Worm (Caenorhabditis elegans) whole organism, young adult: Measurements from ENCODE around the gene klp-17.

Source experiments
- B0261.1 ChIP-seq: sonication (generic microtip); optimal IDR thresholded peaks from 2 replicates; lab custom pipeline; 2016; ENCODE audit warnings: mild to moderate bottlenecking, missing genetic modification characterization, moderate library complexity, missing compliant biosample characterization
- B0336.3 ChIP-seq: fragments of 200-800 bp; sonication (Bioruptor generic); IDR thresholded peaks from 2 replicates; pipeline ENCODE4 v1.3.6; 2022; ENCODE audit warnings: missing genetic modification characterization, missing compliant biosample characterization
- D2030.7 ChIP-seq: fragments of 200-800 bp; sonication (Bioruptor generic); IDR thresholded peaks from 2 replicates; pipeline ENCODE4 v1.3.6; 2022; ENCODE audit warnings: missing genetic modification reagents, missing genetic modification characterization, missing compliant biosample characterization
- F10E7.11 ChIP-seq: sonication (generic microtip); optimal IDR thresholded peaks from 2 replicates; lab custom pipeline; 2017; ENCODE audit warnings: mild to moderate bottlenecking, missing genetic modification characterization, moderate library complexity, missing compliant biosample characterization
- F22D6.2 ChIP-seq: sonication (generic microtip); optimal IDR thresholded peaks from 2 replicates; lab custom pipeline; 2016; ENCODE audit warnings: mild to moderate bottlenecking, missing genetic modification characterization, missing compliant biosample characterization
- F55B11.4 ChIP-seq: sonication (generic microtip); optimal IDR thresholded peaks from 2 replicates; lab custom pipeline; 2016; ENCODE audit warnings: missing compliant biosample characterization, missing genetic modification characterization, borderline replicate concordance; ENCODE audit not compliant: insufficient read depth
- K12H6.12 ChIP-seq: fragments of 200-800 bp; sonication (Bioruptor generic); optimal IDR thresholded peaks from 2 replicates; lab custom pipeline; 2018; ENCODE audit warnings: mild to moderate bottlenecking, missing genetic modification characterization, missing compliant biosample characterization
- T07F8.4 ChIP-seq: sonication (generic microtip); optimal IDR thresholded peaks from 2 replicates; lab custom pipeline; 2016; ENCODE audit warnings: mild to moderate bottlenecking, missing genetic modification characterization, moderate library complexity, missing compliant biosample characterization
- Y56A3A.18 ChIP-seq: fragments of 200-800 bp; sonication (Bioruptor generic); IDR thresholded peaks from 2 replicates; pipeline ENCODE4 v1.3.6; 2022; ENCODE audit warnings: missing genetic modification reagents, missing genetic modification characterization, missing compliant biosample characterization
- Y67H2A.10 ChIP-seq: fragments of 200-800 bp; sonication (Bioruptor generic); conservative IDR thresholded peaks from 2 replicates; pipeline ENCODE4 v1.3.6; 2022; ENCODE audit warnings: missing genetic modification reagents, missing genetic modification characterization, missing compliant biosample characterization
- Y79H2A.3 ChIP-seq: fragments of 200-800 bp; sonication (Bioruptor generic); conservative IDR thresholded peaks from 2 replicates; pipeline ENCODE4 v1.3.6; 2022; ENCODE audit warnings: missing genetic modification reagents, missing genetic modification characterization, missing compliant biosample characterization
- aptf-3 ChIP-seq: fragments of 200-800 bp; sonication (Bioruptor generic); IDR thresholded peaks from 2 replicates; pipeline ENCODE4 v1.3.6; 2022; ENCODE audit warnings: missing genetic modification characterization, missing compliant biosample characterization
- attf-6 ChIP-seq: fragments of 200-800 bp; sonication (Bioruptor generic); IDR thresholded peaks from 2 replicates; pipeline ENCODE4 v1.3.6; 2022; ENCODE audit warnings: missing genetic modification reagents, missing genetic modification characterization, missing compliant biosample characterization
- bed-1 ChIP-seq: fragments of 200-800 bp; sonication (Bioruptor generic); IDR thresholded peaks from 2 replicates; pipeline ENCODE4 v1.3.6; 2022; ENCODE audit warnings: missing genetic modification reagents, missing genetic modification characterization, missing compliant biosample characterization
- cebp-1 ChIP-seq, 2 experiments: fragments of 200-800 bp in 1 of 2; sonication (Bioruptor generic) in 1 of 2; sonication (generic microtip) in 1 of 2; IDR thresholded peaks in 1 of 2; optimal IDR thresholded peaks in 1 of 2; 2 replicates each; pipeline versions ENCODE4 v1.3.6 to Lab custom; 2017 to 2022; ENCODE audit warnings: missing compliant biosample characterization in 2 of 2, missing genetic modification characterization in 2 of 2, mild to moderate bottlenecking in 1 of 2, missing genetic modification reagents in 1 of 2, moderate library complexity in 1 of 2
- ceh-58 ChIP-seq: fragments of 200-800 bp; sonication (Bioruptor generic); IDR thresholded peaks from 2 replicates; pipeline ENCODE4 v1.3.6; 2022; ENCODE audit warnings: missing genetic modification characterization, missing compliant biosample characterization
- dox-1 ChIP-seq: fragments of 200-800 bp; sonication (Bioruptor generic); IDR thresholded peaks from 2 replicates; pipeline ENCODE4 v1.3.6; 2022; ENCODE audit warnings: missing genetic modification reagents, missing genetic modification characterization, missing compliant biosample characterization
- egl-44 ChIP-seq: fragments of 200-800 bp; sonication (Bioruptor generic); IDR thresholded peaks from 2 replicates; pipeline ENCODE4 v1.3.6; 2022; ENCODE audit warnings: missing genetic modification reagents, missing genetic modification characterization, missing compliant biosample characterization
- gei-17 ChIP-seq: fragments of 200-800 bp; sonication (Bioruptor generic); optimal IDR thresholded peaks from 2 replicates; lab custom pipeline; 2018; ENCODE audit warnings: mild to moderate bottlenecking, missing genetic modification characterization, missing compliant biosample characterization
- hmg-1.2 ChIP-seq: fragments of 200-800 bp; sonication (Bioruptor generic); IDR thresholded peaks from 2 replicates; pipeline ENCODE4 v1.3.6; 2022; ENCODE audit warnings: missing genetic modification reagents, missing genetic modification characterization, missing compliant biosample characterization
- hsf-1 ChIP-seq: fragments of 200-800 bp; sonication (Bioruptor generic); IDR thresholded peaks from 2 replicates; pipeline ENCODE4 v1.3.6; 2022; ENCODE audit warnings: missing genetic modification reagents, missing genetic modification characterization, missing compliant biosample characterization
- lin-40 ChIP-seq: sonication (generic microtip); optimal IDR thresholded peaks from 2 replicates; lab custom pipeline; 2016; ENCODE audit warnings: missing genetic modification characterization, mild to moderate bottlenecking, missing compliant biosample characterization, missing genotype, missing genetic modification reagents
- lir-1 ChIP-seq: fragments of 200-800 bp; sonication (Bioruptor generic); conservative IDR thresholded peaks from 2 replicates; pipeline ENCODE4 v1.3.6; 2022; ENCODE audit warnings: missing genetic modification reagents, missing genetic modification characterization, missing compliant biosample characterization
- madf-3 ChIP-seq: fragments of 200-800 bp; sonication (Bioruptor generic); IDR thresholded peaks from 2 replicates; pipeline ENCODE4 v1.3.6; 2022; ENCODE audit warnings: missing genetic modification reagents, missing genetic modification characterization, missing compliant biosample characterization
- mcd-1 ChIP-seq: fragments of 200-800 bp; sonication (Bioruptor generic); IDR thresholded peaks from 2 replicates; pipeline ENCODE4 v1.3.6; 2022; ENCODE audit warnings: missing genetic modification reagents, missing genetic modification characterization, missing compliant biosample characterization
- mel-28 ChIP-seq: sonication (generic microtip); optimal IDR thresholded peaks from 2 replicates; lab custom pipeline; 2016; ENCODE audit warnings: borderline replicate concordance, mild to moderate bottlenecking, missing genetic modification characterization, missing compliant biosample characterization
- mes-4 ChIP-seq: sonication (generic microtip); optimal IDR thresholded peaks from 2 replicates; lab custom pipeline; 2016; ENCODE audit warnings: missing genotype, missing genetic modification characterization, missing compliant biosample characterization
- nhr-120 ChIP-seq: fragments of 200-800 bp; sonication (Bioruptor generic); IDR thresholded peaks from 2 replicates; pipeline ENCODE4 v1.3.6; 2022; ENCODE audit warnings: missing genetic modification characterization, missing compliant biosample characterization
- nhr-179 ChIP-seq: sonication (generic microtip); optimal IDR thresholded peaks from 2 replicates; lab custom pipeline; 2016; ENCODE audit warnings: mild to moderate bottlenecking, missing genetic modification characterization, missing compliant biosample characterization
- nhr-80 ChIP-seq: sonication (generic microtip); optimal IDR thresholded peaks from 2 replicates; lab custom pipeline; 2016; ENCODE audit warnings: missing genetic modification characterization, missing compliant biosample characterization
- pbrm-1 ChIP-seq: fragments of 200-800 bp; sonication (Bioruptor generic); IDR thresholded peaks from 2 replicates; pipeline ENCODE4 v1.3.6; 2022; ENCODE audit warnings: missing genetic modification reagents, missing genetic modification characterization, missing compliant biosample characterization
- rec-8 ChIP-seq, 2 experiments: sonication (generic microtip); optimal IDR thresholded peaks; 2 replicates each; lab custom pipeline; 2016; ENCODE audit warnings: mild to moderate bottlenecking in 2 of 2, missing genetic modification characterization in 2 of 2, missing genetic modification reagents in 2 of 2, missing genotype in 2 of 2, missing biosample characterization in 1 of 2, missing compliant biosample characterization in 1 of 2, moderate library complexity in 1 of 2
- rpc-1 ChIP-seq, 2 experiments: fragments of 150-350 bp in 1 of 2; sonication (generic microtip) in 1 of 2; optimal IDR thresholded peaks; 2 replicates each; lab custom pipeline; 2014 to 2018; ENCODE audit warnings: missing biosample characterization in 1 of 2, missing genetic modification characterization in 1 of 2, missing genetic modification reagents in 1 of 2, missing genotype in 1 of 2
- zfh-2 ChIP-seq: fragments of 200-800 bp; sonication (Bioruptor generic); conservative IDR thresholded peaks from 2 replicates; pipeline ENCODE4 v1.3.6; 2022; ENCODE audit warnings: missing genetic modification reagents, missing genetic modification characterization, missing compliant biosample characterization
- ztf-28 ChIP-seq: fragments of 200-800 bp; sonication (Bioruptor generic); IDR thresholded peaks from 2 replicates; pipeline ENCODE4 v1.3.6; 2022; ENCODE audit warnings: missing genetic modification reagents, missing genetic modification characterization, missing compliant biosample characterization

Gene klp-17

DNA sequence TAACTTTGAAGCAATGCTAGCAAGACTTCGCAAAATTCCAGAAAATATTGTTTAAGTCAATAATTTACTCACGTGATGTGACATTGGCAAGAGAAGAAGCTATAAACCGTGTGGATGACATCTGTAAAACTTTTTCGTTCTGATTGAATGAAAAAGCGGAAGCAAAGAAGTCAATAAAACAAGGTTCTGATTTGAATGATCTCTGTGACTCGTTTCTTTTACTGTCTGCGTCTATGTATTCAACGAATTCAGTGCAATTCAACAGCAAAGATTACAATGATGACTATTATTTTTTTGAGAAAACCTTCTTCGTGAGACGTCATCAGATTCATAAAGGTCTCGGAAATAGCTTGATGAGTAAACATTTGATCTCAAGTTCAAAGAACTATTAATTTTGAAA is 25.4 kb upstream of the klp-17 start, which contains the start of gene hacl-1 (continued):
- no peak for TF ChIP-seq rec-8 (tag; optimal IDR thresholded peaks at IDR 0.05; lab: Kevin White, UChicago)

DNA sequence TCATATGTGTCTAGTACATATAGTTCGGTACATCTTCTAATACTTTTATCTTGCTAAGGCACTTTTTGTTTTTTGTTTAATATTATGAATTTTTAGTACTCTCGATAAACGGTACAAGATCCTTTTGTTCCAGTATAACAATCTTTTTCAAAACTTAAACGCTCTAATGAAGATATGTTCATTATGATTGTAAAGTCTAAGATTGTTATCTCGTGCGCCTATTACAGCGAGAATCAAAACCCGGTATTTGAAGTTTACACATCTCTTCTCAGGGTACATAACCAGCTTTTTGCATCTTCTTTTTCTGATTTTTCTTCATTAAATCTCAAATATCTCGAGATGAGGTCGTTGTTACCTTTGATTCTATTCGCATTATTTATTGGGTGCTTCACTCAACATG is 20.6 kb upstream of the klp-17 start, which contains the start of gene B0334.13:
B0334.13 (plus strand) TSS at position 301 of the 400 bp plus-strand sequence.
- TF ChIP-seq zfh-2 (no peak), B0336.3 (GFP tag; lab: Robert Waterston, UW) (no peak), gei-17 (no peak), hsf-1 (GFP tag; lab: Robert Waterston, UW) (no peak), lin-40 (no peak), ceh-58 (GFP tag; lab: Robert Waterston, UW) (no peak), Y67H2A.10 (GFP tag; lab: Robert Waterston, UW) (no peak), bed-1 (GFP tag; lab: Robert Waterston, UW) (no peak), nhr-120 (GFP tag; lab: Robert Waterston, UW) (no peak), rpc-1 (optimal IDR thresholded peaks at IDR 0.05; lab: Kevin White, UChicago) (no peak), rpc-1 (tag; optimal IDR thresholded peaks at IDR 0.05; lab: Kevin White, UChicago) (no peak), attf-6 (GFP tag; lab: Robert Waterston, UW) (no peak), F10E7.11 (tag; lab: Kevin White, UChicago) (no peak), mes-4 (no peak), F55B11.4 (tag; lab: Kevin White, UChicago) (no peak), nhr-179 (tag; lab: Kevin White, UChicago) (no peak)
- TF ChIP-seq, all 124 proteins: peak for 0

DNA sequence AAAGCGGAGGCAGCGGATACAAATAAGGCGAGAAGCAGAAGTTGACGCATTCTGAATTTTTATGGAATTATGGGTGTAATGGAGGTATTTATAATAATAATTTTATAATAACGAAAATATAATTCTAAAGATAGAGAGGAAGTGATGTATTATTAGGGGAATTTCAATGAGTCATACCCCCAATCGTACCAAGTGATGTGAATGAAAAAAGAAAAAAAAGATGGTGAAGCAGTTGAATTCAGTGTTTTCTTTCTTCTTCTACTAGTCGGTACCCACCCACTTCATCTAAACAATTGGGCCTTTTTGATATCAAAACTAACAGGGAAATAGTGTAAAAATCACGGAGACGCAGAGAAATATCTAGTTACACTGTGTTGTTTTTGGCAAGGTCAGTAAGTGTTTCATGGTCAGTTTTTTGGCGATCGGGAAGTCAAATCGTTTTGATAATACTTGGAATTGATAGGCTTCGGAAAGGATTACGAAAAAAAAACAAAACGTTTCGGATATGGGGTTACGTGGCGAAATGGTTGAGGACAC is 19.3 kb upstream of the klp-17 start, which contains the start of gene ttr-18:
ttr-18 (minus strand) TSS at position 51 of the 537 bp plus-strand sequence.
- TF ChIP-seq Y56A3A.18 (GFP tag; lab: Robert Waterston, UW): no peak
- TF ChIP-seq lir-1 (GFP tag; lab: Robert Waterston, UW): no peak
- no peak for TF ChIP-seq bed-1 (GFP tag; lab: Robert Waterston, UW)
- peak; percentile 47; the same call in 1 of the 2 replicates for TF ChIP-seq hmg-1.2 (GFP tag; lab: Robert Waterston, UW)
- TF ChIP-seq egl-44: no peak
- TF ChIP-seq pbrm-1 (GFP tag; lab: Robert Waterston, UW): no peak
- no peak for TF ChIP-seq mcd-1 (GFP tag; lab: Robert Waterston, UW)
- no peak for TF ChIP-seq T07F8.4 (tag; lab: Kevin White, UChicago)

- TF ChIP-seq B0336.3 (GFP tag; lab: Robert Waterston, UW) (no peak), ztf-28 (no peak), aptf-3 (GFP tag; lab: Robert Waterston, UW) (no peak), nhr-80 (no peak), cebp-1 (GFP tag; IDR thresholded peaks at IDR 0.05; lab: Robert Waterston, UW) (no peak), cebp-1 (tag; optimal IDR thresholded peaks at IDR 0.05; lab: Kevin White, UChicago) (no peak), dox-1 (GFP tag; lab: Robert Waterston, UW) (no peak), F22D6.2 (tag; lab: Kevin White, UChicago) (no peak), madf-3 (GFP tag; lab: Robert Waterston, UW) (no peak), Y79H2A.3 (GFP tag; lab: Robert Waterston, UW) (no peak), K12H6.12 (tag; lab: Kevin White, UChicago) (no peak), mel-28 (no peak), lir-1 (GFP tag; lab: Robert Waterston, UW) (no peak), D2030.7 (no peak), B0261.1 (no peak)
These were observed 17.8 kb upstream of the klp-17 start, which contains the start of gene twk-5 for ce11 chrII:11485200-11485599. twk-5 (minus strand) TSS chrII:11485300.
